Fruit fly (Drosophila melanogaster): ENCODE measurements around the gene corolla.

The corolla gene

dm6 chrX:17624983-17625401, 6.9 kb downstream of the corolla start:
- TF ChIP-seq fd96Ca (GFP tag; IDR thresholded peaks at IDR 0.05) (peak; percentile 92), CG15710 (tag; optimal IDR thresholded peaks at IDR 0.05) (peak; percentile 83), Ets98B (GFP tag; IDR thresholded peaks at IDR 0.05) (peak; percentile 88), Pif1B (GFP tag; optimal IDR thresholded peaks at IDR 0.05) (peak; percentile 91), CG12605 (GFP tag; IDR thresholded peaks at IDR 0.05) (peak; percentile 77), CG32121 (GFP tag; IDR thresholded peaks at IDR 0.05) (peak; percentile 91), CG10348 (GFP tag; IDR thresholded peaks at IDR 0.05) (peak; percentile 51), CG14655 (GFP tag; optimal IDR thresholded peaks at IDR 0.05) (peak; percentile 86), CG8301 (tag; optimal IDR thresholded peaks at IDR 0.05) (peak; percentile 90), Pif1A (GFP tag; optimal IDR thresholded peaks at IDR 0.05) (peak; percentile 94), CG4496 (GFP tag; IDR thresholded peaks at IDR 0.05) (peak; percentile 91), rn (GFP tag; IDR thresholded peaks at IDR 0.05) (peak; percentile 52), D1 (tag; optimal IDR thresholded peaks at IDR 0.05) (peak; percentile 70), Snoo (tag; optimal IDR thresholded peaks at IDR 0.05) (peak; percentile 93), EcR (GFP tag; optimal IDR thresholded peaks at IDR 0.05) (no peak), gl (tag; optimal IDR thresholded peaks at IDR 0.05) (peak; percentile 50), CG17806 (tag; optimal IDR thresholded peaks at IDR 0.05) (peak; percentile 77), CG8159 (tag; optimal IDR thresholded peaks at IDR 0.05) (peak; percentile 98), CG13204 (GFP tag; optimal IDR thresholded peaks at IDR 0.05) (no peak), CG9948 (tag; optimal IDR thresholded peaks at IDR 0.05) (peak; percentile 72), CG34367 (tag; optimal IDR thresholded peaks at IDR 0.05) (peak; percentile 73)

DNA sequence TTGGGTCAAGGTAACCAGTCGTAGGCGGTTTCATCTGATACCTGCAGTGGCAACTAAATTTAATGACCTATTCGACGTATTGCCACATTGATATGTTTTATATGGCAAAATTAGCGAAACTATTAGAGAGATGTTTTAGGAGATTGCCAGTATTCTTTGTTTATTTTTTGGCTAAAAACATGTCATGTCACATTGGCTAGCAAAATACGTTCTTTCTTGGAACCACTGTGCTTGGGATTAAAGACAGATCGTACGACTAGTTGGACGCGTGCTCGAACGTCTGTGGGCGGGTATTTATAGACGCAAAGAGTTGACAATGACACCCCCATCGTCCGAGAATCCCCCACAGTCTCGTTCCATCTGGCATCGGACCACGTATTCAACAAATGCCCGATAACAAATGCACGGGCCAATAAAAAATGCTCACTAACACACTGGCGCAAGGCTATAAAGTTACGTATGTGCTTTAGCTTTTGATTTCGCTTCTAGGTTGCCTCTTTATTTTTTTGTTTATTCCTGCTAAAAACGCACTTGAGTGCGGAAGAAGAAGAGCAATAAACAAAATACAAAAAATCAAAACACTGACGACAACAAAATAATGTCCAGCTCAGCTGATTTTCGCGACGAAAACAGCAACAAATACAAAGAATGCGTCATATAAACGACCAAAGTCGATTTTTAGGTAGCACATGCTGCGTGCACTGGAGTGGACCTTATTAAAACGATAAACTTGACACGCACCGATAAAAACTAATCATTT, 7.4 kb downstream of the corolla start:
- TF ChIP-seq CG15710 (tag; optimal IDR thresholded peaks at IDR 0.05) (peak; percentile 11), EcR (GFP tag; optimal IDR thresholded peaks at IDR 0.05) (peak; percentile 49), fd96Ca (GFP tag; IDR thresholded peaks at IDR 0.05) (peak; percentile 34; the same call in 1 of the 3 replicates), CG4496 (GFP tag; IDR thresholded peaks at IDR 0.05) (0 out of 3 replicates have a peak, but pooled peaks have one; percentile 22), CG17806 (tag; optimal IDR thresholded peaks at IDR 0.05) (no peak)

DNA sequence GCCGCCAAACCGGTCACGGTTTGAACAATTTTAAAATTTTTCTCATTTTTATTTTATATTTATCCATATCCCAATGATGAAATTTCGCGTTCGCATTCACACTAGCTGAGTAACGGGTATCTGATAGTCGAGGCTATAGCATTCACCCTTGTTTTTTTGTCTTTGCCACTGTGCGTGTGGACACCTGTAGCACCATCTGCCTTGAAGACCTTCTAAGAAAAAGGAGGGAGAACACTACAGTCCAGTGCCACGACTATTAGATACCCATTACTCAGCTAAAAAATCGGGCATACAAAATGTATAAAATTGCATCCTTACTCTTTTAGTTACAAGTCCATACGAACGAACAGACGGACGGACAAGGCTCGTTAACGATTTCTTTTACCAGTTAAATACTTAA, 9.7 kb downstream of the corolla start:
- TF ChIP-seq CG9948 (tag; optimal IDR thresholded peaks at IDR 0.05), result no peak
- no peak for TF ChIP-seq Pif1A (GFP tag; optimal IDR thresholded peaks at IDR 0.05)
- TF ChIP-seq CG32121 (GFP tag; IDR thresholded peaks at IDR 0.05), result no peak
- no peak for TF ChIP-seq Pif1B (GFP tag; optimal IDR thresholded peaks at IDR 0.05)
- no peak for TF ChIP-seq D1 (tag; optimal IDR thresholded peaks at IDR 0.05)
- no peak for TF ChIP-seq CG34367 (tag; optimal IDR thresholded peaks at IDR 0.05)

dm6 chrX:17611455-17611854, 20.4 kb downstream of the corolla start:
- TF ChIP-seq gl (tag; optimal IDR thresholded peaks at IDR 0.05) (no peak), Snoo (tag; optimal IDR thresholded peaks at IDR 0.05) (no peak), CG8301 (tag; optimal IDR thresholded peaks at IDR 0.05) (no peak), rn (GFP tag; IDR thresholded peaks at IDR 0.05) (no peak), CG34367 (tag; optimal IDR thresholded peaks at IDR 0.05) (no peak), CG10348 (GFP tag; IDR thresholded peaks at IDR 0.05) (no peak), Ets98B (GFP tag; IDR thresholded peaks at IDR 0.05) (no peak), CG32121 (GFP tag; IDR thresholded peaks at IDR 0.05) (no peak), CG15710 (tag; optimal IDR thresholded peaks at IDR 0.05) (no peak), fd96Ca (GFP tag; IDR thresholded peaks at IDR 0.05) (no peak), CG12605 (GFP tag; IDR thresholded peaks at IDR 0.05) (no peak), EcR (GFP tag; optimal IDR thresholded peaks at IDR 0.05) (no peak), Pif1A (GFP tag; optimal IDR thresholded peaks at IDR 0.05) (no peak), CG9948 (tag; optimal IDR thresholded peaks at IDR 0.05) (no peak), CG4496 (GFP tag; IDR thresholded peaks at IDR 0.05) (no peak), CG14655 (GFP tag; optimal IDR thresholded peaks at IDR 0.05) (no peak), CG17806 (tag; optimal IDR thresholded peaks at IDR 0.05) (no peak), Pif1B (GFP tag; optimal IDR thresholded peaks at IDR 0.05) (no peak)

dm6 chrX:17602466-17602865, 29.4 kb downstream of the corolla start:
- TF ChIP-seq gl (tag; optimal IDR thresholded peaks at IDR 0.05), result no peak
- TF ChIP-seq Pif1A (GFP tag; optimal IDR thresholded peaks at IDR 0.05), result no peak

DNA sequence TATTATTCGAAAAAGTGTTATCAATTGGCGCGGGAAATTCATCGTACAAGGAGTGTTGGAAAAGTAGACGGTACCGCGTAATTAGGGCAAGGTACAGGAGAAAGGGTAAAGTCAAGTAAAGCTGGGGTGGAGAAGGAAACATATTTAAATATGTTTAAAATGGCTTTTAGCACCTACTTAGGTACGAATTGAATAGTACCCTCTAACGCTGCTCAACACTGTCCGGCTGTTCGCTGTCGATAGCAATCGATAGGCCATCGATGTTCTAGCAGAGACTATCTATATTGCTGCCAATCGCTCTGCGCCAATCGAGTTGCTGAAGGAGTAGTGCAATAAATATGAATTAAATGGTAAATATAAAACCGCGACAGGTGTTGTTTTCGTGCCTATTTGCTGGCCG, 32.5 kb downstream of the corolla start, which contains the start of gene X11L:
X11L (plus strand) TSS at position 279 of the 400 bp plus-strand sequence.
- TF ChIP-seq CG8159 (tag; optimal IDR thresholded peaks at IDR 0.05), result peak; percentile 38
- TF ChIP-seq D1 (tag; optimal IDR thresholded peaks at IDR 0.05), result no peak
- TF ChIP-seq CG14655 (GFP tag; optimal IDR thresholded peaks at IDR 0.05), result no peak
- TF ChIP-seq CG15710 (tag; optimal IDR thresholded peaks at IDR 0.05), result peak; percentile 20
- TF ChIP-seq rn (GFP tag; IDR thresholded peaks at IDR 0.05), result peak; percentile 26; the same call in 1 of the 2 replicates
- TF ChIP-seq CG17806 (tag; optimal IDR thresholded peaks at IDR 0.05), result peak; percentile 3
- peak; percentile 25 for TF ChIP-seq Snoo (tag; optimal IDR thresholded peaks at IDR 0.05)
- TF ChIP-seq CG10348 (GFP tag; IDR thresholded peaks at IDR 0.05), result no peak
- TF ChIP-seq CG32121 (GFP tag; IDR thresholded peaks at IDR 0.05), result peak; percentile 72
- peak; percentile 74; the same call in 2 of the 3 replicates for TF ChIP-seq CG4496 (GFP tag; IDR thresholded peaks at IDR 0.05)
- no peak for TF ChIP-seq CG13204 (GFP tag; optimal IDR thresholded peaks at IDR 0.05)
- no peak for TF ChIP-seq EcR (GFP tag; optimal IDR thresholded peaks at IDR 0.05)
- TF ChIP-seq Pif1B (GFP tag; optimal IDR thresholded peaks at IDR 0.05), result peak; percentile 30
- TF ChIP-seq CG34367 (tag; optimal IDR thresholded peaks at IDR 0.05), result peak; percentile 24
- peak; percentile 68 for TF ChIP-seq Ets98B (GFP tag; IDR thresholded peaks at IDR 0.05)
- peak; percentile 56 for TF ChIP-seq Pif1A (GFP tag; optimal IDR thresholded peaks at IDR 0.05)
- TF ChIP-seq fd96Ca (GFP tag; IDR thresholded peaks at IDR 0.05), result peak; percentile 75
- peak; percentile 14 for TF ChIP-seq CG9948 (tag; optimal IDR thresholded peaks at IDR 0.05)
- TF ChIP-seq gl (tag; optimal IDR thresholded peaks at IDR 0.05), result no peak
- TF ChIP-seq CG8301 (tag; optimal IDR thresholded peaks at IDR 0.05), result peak; percentile 33
- no peak for TF ChIP-seq CG12605 (GFP tag; IDR thresholded peaks at IDR 0.05)

Data from whole organism, pupa.